Worm (Caenorhabditis elegans) whole organism, late embryonic: ENCODE results near the gene srx-12.
A peak's percentile ranks its signal among the peaks of the same experiment; 100 is the strongest.

Experiments used
- C38D4.7 ChIP-seq: fragments of 200-800 bp; sonication (Bioruptor generic); optimal IDR thresholded peaks from 2 replicates; lab custom pipeline; 2018; ENCODE audit warnings: mild to moderate bottlenecking, missing genetic modification characterization, moderate library complexity, missing compliant biosample characterization
- ceh-30 ChIP-seq: fragments of 150-350 bp; optimal IDR thresholded peaks from 2 replicates; lab custom pipeline; 2014; ENCODE audit warnings: missing biosample characterization, missing genetic modification characterization
- elt-2 ChIP-seq: sonication (generic microtip); optimal IDR thresholded peaks from 2 replicates; lab custom pipeline; 2016; ENCODE audit warnings: missing genetic modification reagents, missing genetic modification characterization, missing compliant biosample characterization
- hlh-15 ChIP-seq: sonication (generic microtip); optimal IDR thresholded peaks from 2 replicates; lab custom pipeline; 2016; ENCODE audit warnings: missing genetic modification characterization, missing compliant biosample characterization
- madf-2 ChIP-seq: sonication (generic microtip); optimal IDR thresholded peaks from 2 replicates; lab custom pipeline; 2017; ENCODE audit warnings: missing genetic modification characterization, missing compliant biosample characterization
- pha-4 ChIP-seq: fragments of 150-350 bp; optimal IDR thresholded peaks from 2 replicates; lab custom pipeline; 2018; ENCODE audit warnings: missing biosample characterization, missing genetic modification reagents, missing genetic modification characterization
- rnt-1 ChIP-seq: sonication (generic microtip); optimal IDR thresholded peaks from 2 replicates; lab custom pipeline; 2016; ENCODE audit warnings: missing genetic modification characterization, missing compliant biosample characterization
- tbx-2 ChIP-seq: sonication (generic microtip); optimal IDR thresholded peaks from 2 replicates; lab custom pipeline; 2016; ENCODE audit warnings: missing genetic modification characterization, missing compliant biosample characterization
- tbx-7 ChIP-seq: sonication (generic microtip); optimal IDR thresholded peaks from 2 replicates; lab custom pipeline; 2016; ENCODE audit warnings: missing genotype, missing genetic modification characterization, missing compliant biosample characterization
- unc-86 ChIP-seq: sonication (generic microtip); optimal IDR thresholded peaks from 2 replicates; lab custom pipeline; 2016; ENCODE audit warnings: missing genetic modification characterization, missing compliant biosample characterization

DNA sequence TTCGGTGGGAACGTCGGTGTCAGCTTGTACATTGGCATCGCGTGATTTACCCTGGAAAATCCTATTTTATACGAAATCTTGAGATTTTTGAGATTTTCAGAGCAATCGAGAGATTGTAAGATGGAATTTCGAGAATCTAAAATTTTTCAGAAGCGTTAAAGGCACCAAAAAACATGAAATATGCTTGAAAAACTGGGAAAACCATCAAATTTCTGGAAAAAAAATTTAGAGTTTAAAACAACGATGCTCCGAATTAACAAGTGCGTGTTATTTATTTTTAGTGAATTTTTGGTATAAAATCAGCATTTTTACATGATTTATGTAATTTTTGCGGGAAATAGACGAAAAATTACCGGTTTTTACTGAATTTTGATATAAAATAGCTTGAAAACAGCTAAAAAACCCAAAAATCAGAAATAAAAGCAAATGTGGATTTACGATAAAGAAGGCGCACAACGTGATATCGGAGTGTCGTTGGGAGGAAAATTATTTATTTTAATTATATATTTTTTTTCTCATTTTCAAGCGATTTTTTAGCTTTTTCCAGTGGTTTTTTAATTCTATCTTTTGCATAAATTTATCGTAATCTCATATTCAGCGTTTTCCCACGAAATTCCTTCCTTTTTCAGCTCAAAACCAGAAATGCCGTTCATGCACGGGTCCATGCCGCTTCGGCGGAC is 10.6 kb downstream of the srx-12 start, which contains the start of the genes Y55F3AM.13 and mrps-25:
- TF ChIP-seq C38D4.7 (GFP tag; lab: Kevin White, UChicago) (no peak), elt-2 (peak; percentile 4), ceh-30 (tag; lab: Kevin White, UChicago) (no peak), tbx-2 (no peak), unc-86 (tag; lab: Kevin White, UChicago) (no peak), madf-2 (tag; lab: Kevin White, UChicago) (no peak), rnt-1 (tag; lab: Kevin White, UChicago) (no peak), pha-4 (tag; lab: Kevin White, UChicago) (no peak), tbx-7 (tag; lab: Kevin White, UChicago) (no peak), hlh-15 (tag; lab: Kevin White, UChicago) (no peak)
